Worm (Caenorhabditis elegans) whole organism, L4 larva: ENCODE data around the gene exos-2.

ENCODE experiments used
- F49E8.2 ChIP-seq: sonication (generic microtip); optimal IDR thresholded peaks from 2 replicates; lab custom pipeline; 2016; ENCODE audit warnings: missing compliant biosample characterization, mild to moderate bottlenecking, missing genetic modification characterization, borderline replicate concordance
- ZK337.2 ChIP-seq: fragments of 200-800 bp; sonication (Bioruptor generic); IDR thresholded peaks from 2 replicates; pipeline ENCODE4 v1.3.6; 2022; ENCODE audit warnings: missing genetic modification reagents, missing genetic modification characterization, missing compliant biosample characterization
- aha-1 ChIP-seq: fragments of 150-350 bp; peaks from one replicate; lab custom pipeline; 2014; ENCODE audit warnings: missing biosample characterization, missing genetic modification characterization
- ama-1 ChIP-seq: fragments of 150-350 bp; optimal IDR thresholded peaks from 2 replicates; lab custom pipeline; 2014; ENCODE audit warnings: inconsistent platforms, mixed read lengths
- ceh-62 ChIP-seq: sonication (generic microtip); optimal IDR thresholded peaks from 2 replicates; lab custom pipeline; 2017; ENCODE audit warnings: missing biosample characterization, missing genetic modification characterization
- dpl-1 ChIP-seq: fragments of 150-350 bp; optimal IDR thresholded peaks from 2 replicates; lab custom pipeline; 2014; ENCODE audit warnings: missing biosample characterization, missing genetic modification reagents, missing genetic modification characterization
- mdt-29 ChIP-seq: fragments of 200-800 bp; sonication (Bioruptor generic); IDR thresholded peaks from 2 replicates; pipeline ENCODE4 v1.3.6; 2022; ENCODE audit warnings: missing genetic modification reagents, missing genetic modification characterization, missing compliant biosample characterization
- nhr-237 ChIP-seq: sonication (generic microtip); optimal IDR thresholded peaks from 2 replicates; lab custom pipeline; 2017; ENCODE audit warnings: missing biosample characterization, missing genetic modification characterization
- nhr-28 ChIP-seq: fragments of 150-350 bp; optimal IDR thresholded peaks from 2 replicates; lab custom pipeline; 2014; ENCODE audit warnings: missing biosample characterization, missing genetic modification characterization
- skn-1 ChIP-seq: fragments of 150-350 bp; optimal IDR thresholded peaks from 2 replicates; lab custom pipeline; 2014; ENCODE audit warnings: missing biosample characterization, missing genetic modification characterization
- unc-39 ChIP-seq: sonication (generic microtip); optimal IDR thresholded peaks from 2 replicates; lab custom pipeline; 2017; ENCODE audit warnings: missing biosample characterization, missing genetic modification characterization
- zfp-2 ChIP-seq: sonication (generic microtip); optimal IDR thresholded peaks from 2 replicates; lab custom pipeline; 2016; ENCODE audit warnings: mild to moderate bottlenecking, missing genetic modification characterization, missing compliant biosample characterization
- ztf-11 ChIP-seq: fragments of 150-350 bp; optimal IDR thresholded peaks from 2 replicates; lab custom pipeline; 2014; ENCODE audit warnings: missing biosample characterization, missing genetic modification characterization

ce11 chrIV:6417612-6418011 lies 2.3 kb downstream of the exos-2 start:
- no peak for TF ChIP-seq ama-1 (lab: Kevin White, UChicago)
- no peak for TF ChIP-seq ZK337.2
- TF ChIP-seq F49E8.2 (tag; lab: Kevin White, UChicago) = peak; percentile 20
- TF ChIP-seq dpl-1 (GFP tag; lab: Kevin White, UChicago) = no peak
- no peak for TF ChIP-seq ztf-11 (tag; lab: Kevin White, UChicago)
- no peak for TF ChIP-seq nhr-237 (tag; lab: Kevin White, UChicago)
- no peak for TF ChIP-seq unc-39
- no peak for TF ChIP-seq nhr-28 (tag; lab: Kevin White, UChicago)
- TF ChIP-seq skn-1 = no peak
- TF ChIP-seq aha-1 (tag; lab: Kevin White, UChicago) = no peak
- no peak for TF ChIP-seq zfp-2 (tag; lab: Kevin White, UChicago)
- no peak for TF ChIP-seq mdt-29 (GFP tag; lab: Robert Waterston, UW)
- TF ChIP-seq ceh-62 = no peak
